Fruit fly (Drosophila melanogaster): ENCODE measurements around the gene CG9536.

- TF ChIP-seq psq (optimal IDR thresholded peaks at IDR 0.05) (no peak), h (optimal IDR thresholded peaks at IDR 0.05) (no peak), ttk (optimal IDR thresholded peaks at IDR 0.05) (no peak), insv (optimal IDR thresholded peaks at IDR 0.05) (no peak), Myc (optimal IDR thresholded peaks at IDR 0.05) (no peak), Sin3A (optimal IDR thresholded peaks at IDR 0.05) (no peak)
Measured at dm6 chr2L:6464270-6464669, 12.5 kb downstream of the CG9536 start.

Measured in Kc167 (cell line).